Worm (Caenorhabditis elegans): ENCODE data around the gene F07G11.1.

F07G11.1 gene

DNA sequence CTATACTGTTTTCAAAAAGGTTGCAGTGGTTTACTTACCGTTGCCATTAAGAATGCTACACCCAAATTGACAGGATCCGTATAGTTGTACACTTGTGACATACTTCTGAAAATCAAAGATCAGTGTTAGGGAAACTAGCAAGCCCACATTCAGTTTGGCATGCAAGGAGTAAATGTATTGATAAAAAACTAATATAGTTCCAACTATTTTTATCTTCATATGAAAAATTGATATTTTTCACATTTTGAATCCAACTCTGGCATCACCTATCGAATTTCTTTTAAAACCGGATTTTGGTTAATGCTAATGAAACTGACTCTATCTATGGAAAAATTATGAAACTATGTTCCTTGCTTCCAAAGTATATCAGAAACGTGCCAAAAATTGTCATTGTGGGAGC lies 18.1 kb downstream of the F07G11.1 start, which contains the start of gene srx-92:
Gene srx-92 (minus strand): TSS at position 101 of the 400 bp plus-strand sequence.
- no peak for TF ChIP-seq crh-2 (tag; optimal IDR thresholded peaks at IDR 0.05)

ce11 chrV:7326928-7327327 lies 19.7 kb downstream of the F07G11.1 start, which contains the start of gene F10G2.4:
Gene F10G2.4 (plus strand): TSS chrV:7327228.
- TF ChIP-seq ztf-4 (tag; optimal IDR thresholded peaks at IDR 0.05) (no peak), sem-4 (tag; optimal IDR thresholded peaks at IDR 0.05) (no peak), unc-62 (GFP tag; optimal IDR thresholded peaks at IDR 0.05) (no peak)

DNA sequence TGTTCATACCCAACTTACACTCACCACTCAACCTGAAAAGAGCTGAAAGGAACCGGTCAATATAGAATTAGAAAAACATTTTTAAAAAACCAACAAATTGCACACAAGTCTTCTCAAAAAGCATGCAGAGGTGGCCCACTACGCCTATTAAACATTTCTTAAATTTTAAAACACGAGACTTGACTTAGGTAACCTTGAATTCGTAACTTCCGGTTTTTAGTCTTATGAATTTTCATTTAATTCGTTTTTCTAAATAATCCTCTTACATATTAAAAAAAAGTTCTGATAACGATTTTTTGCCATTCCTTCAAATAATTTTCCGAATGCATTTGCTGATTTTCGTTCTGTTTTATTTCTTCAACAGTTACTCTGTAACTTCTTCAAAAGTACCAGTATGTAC lies 20.9 kb downstream of the F07G11.1 start, which contains the start of gene clec-7:
Gene clec-7 (plus strand): TSS at position 301 of the 400 bp plus-strand sequence.
- TF ChIP-seq ztf-1 (GFP tag; conservative IDR thresholded peaks at IDR 0.05) (no peak), fos-1 (tag; optimal IDR thresholded peaks at IDR 0.05) (no peak), crh-2 (tag; optimal IDR thresholded peaks at IDR 0.05) (no peak), skn-1 (tag; optimal IDR thresholded peaks at IDR 0.05) (no peak), lin-39 (tag; optimal IDR thresholded peaks at IDR 0.05) (no peak), nhr-77 (tag; optimal IDR thresholded peaks at IDR 0.05) (no peak), blmp-1 (tag; optimal IDR thresholded peaks at IDR 0.05; ENCODE audit: insufficient read depth) (no peak), aly-2 (tag; optimal IDR thresholded peaks at IDR 0.05) (no peak), nhr-25 (tag; optimal IDR thresholded peaks at IDR 0.05) (no peak), unc-55 (GFP tag; optimal IDR thresholded peaks at IDR 0.05) (no peak), sem-4 (tag; optimal IDR thresholded peaks at IDR 0.05) (no peak), mab-5 (tag; optimal IDR thresholded peaks at IDR 0.05) (no peak), ZK546.5 (tag; optimal IDR thresholded peaks at IDR 0.05) (no peak), sma-3 (GFP tag; optimal IDR thresholded peaks at IDR 0.05) (no peak)

- TF ChIP-seq ztf-1 (GFP tag; conservative IDR thresholded peaks at IDR 0.05) (no peak), unc-55 (GFP tag; optimal IDR thresholded peaks at IDR 0.05) (no peak), gmeb-1 (tag; optimal IDR thresholded peaks at IDR 0.05) (no peak), alr-1 (tag; optimal IDR thresholded peaks at IDR 0.05) (no peak), nhr-21 (tag; optimal IDR thresholded peaks at IDR 0.05) (no peak), F13H6.1 (tag; optimal IDR thresholded peaks at IDR 0.05) (no peak), nhr-6 (tag; optimal IDR thresholded peaks at IDR 0.05) (no peak), egl-27 (tag; optimal IDR thresholded peaks at IDR 0.05) (no peak), elt-3 (tag; optimal IDR thresholded peaks at IDR 0.05) (no peak), nhr-77 (tag; optimal IDR thresholded peaks at IDR 0.05) (no peak), nhr-10 (tag; optimal IDR thresholded peaks at IDR 0.05) (no peak), mbf-1 (tag; optimal IDR thresholded peaks at IDR 0.05) (no peak), zag-1 (tag; optimal IDR thresholded peaks at IDR 0.05) (no peak), nhr-23 (tag; optimal IDR thresholded peaks at IDR 0.05) (no peak), lsy-2 (tag; optimal IDR thresholded peaks at IDR 0.05) (no peak), nhr-129 (tag; optimal IDR thresholded peaks at IDR 0.05) (no peak), peb-1 (tag; optimal IDR thresholded peaks at IDR 0.05) (no peak), unc-62 (GFP tag; optimal IDR thresholded peaks at IDR 0.05) (no peak), ZK546.5 (tag; optimal IDR thresholded peaks at IDR 0.05) (no peak)
These were observed 23.7 kb downstream of the F07G11.1 start, which contains the start of gene F10G2.2 for ce11 chrV:7330868-7331267. Gene F10G2.2 (plus strand): TSS chrV:7331168.

- no peak for TF ChIP-seq fos-1 (tag; optimal IDR thresholded peaks at IDR 0.05)
- no peak for TF ChIP-seq Y55F3AM.14 (GFP tag; optimal IDR thresholded peaks at IDR 0.05)
- no peak for TF ChIP-seq snpc-4 (tag; optimal IDR thresholded peaks at IDR 0.05)
- no peak for TF ChIP-seq sma-9 (GFP tag; optimal IDR thresholded peaks at IDR 0.05)
- TF ChIP-seq sma-9 (tag; optimal IDR thresholded peaks at IDR 0.05), result no peak
- TF ChIP-seq ZK546.5 (tag; optimal IDR thresholded peaks at IDR 0.05), result no peak
- TF ChIP-seq nhr-77 (tag; optimal IDR thresholded peaks at IDR 0.05), result no peak
- TF ChIP-seq R02D3.7 (tag; optimal IDR thresholded peaks at IDR 0.05), result no peak
- TF ChIP-seq blmp-1 (tag; optimal IDR thresholded peaks at IDR 0.05; ENCODE audit: insufficient read depth), result no peak
- no peak for TF ChIP-seq mdl-1 (tag; optimal IDR thresholded peaks at IDR 0.05)
- TF ChIP-seq alr-1 (tag; optimal IDR thresholded peaks at IDR 0.05), result no peak
These were observed 25.1 kb downstream of the F07G11.1 start, which contains the start of gene F10G2.1 for ce11 chrV:7332253-7332652. Gene F10G2.1 (plus strand): TSS chrV:7332553.

Data from whole organism, L2 larva.